Worm (Caenorhabditis elegans) whole organism, L4 larva: ENCODE results near the gene mec-18.

ENCODE experiments used
- F26F4.8 ChIP-seq: fragments of 200-800 bp; sonication (Bioruptor generic); conservative IDR thresholded peaks from 2 replicates; pipeline ENCODE4 v1.3.6; 2022; ENCODE audit warnings: missing genetic modification characterization, missing compliant biosample characterization
- T20F7.1 ChIP-seq: fragments of 200-800 bp; sonication (Bioruptor generic); optimal IDR thresholded peaks from 2 replicates; lab custom pipeline; 2018; ENCODE audit warnings: mild to moderate bottlenecking, missing genetic modification characterization, missing compliant biosample characterization
- T26A8.4 ChIP-seq: fragments of 200-800 bp; sonication (Bioruptor generic); IDR thresholded peaks from 2 replicates; pipeline ENCODE4 v1.3.6; 2022; ENCODE audit warnings: missing genetic modification characterization, missing compliant biosample characterization
- Y105C5A.15 ChIP-seq: fragments of 200-800 bp; sonication (Bioruptor generic); IDR thresholded peaks from 2 replicates; pipeline ENCODE4 v1.3.6; 2022; ENCODE audit warnings: missing genetic modification characterization, missing compliant biosample characterization
- aha-1 ChIP-seq: fragments of 150-350 bp; peaks from one replicate; lab custom pipeline; 2014; ENCODE audit warnings: missing biosample characterization, missing genetic modification characterization
- aly-2 ChIP-seq: sonication (generic microtip); optimal IDR thresholded peaks from 2 replicates; lab custom pipeline; 2018; ENCODE audit warnings: missing biosample characterization, missing genetic modification characterization
- arid-1 ChIP-seq: fragments of 200-800 bp; sonication (Bioruptor generic); conservative IDR thresholded peaks from 2 replicates; pipeline ENCODE4 v1.3.6; 2022; ENCODE audit warnings: missing genetic modification reagents, missing genetic modification characterization, missing compliant biosample characterization
- attf-4 ChIP-seq: sonication (generic microtip); optimal IDR thresholded peaks from 3 replicates; lab custom pipeline; 2017; ENCODE audit warnings: missing biosample characterization, missing genetic modification characterization
- ceh-44 ChIP-seq: fragments of 200-800 bp; sonication (Bioruptor generic); IDR thresholded peaks from 2 replicates; pipeline ENCODE4 v1.3.6; 2022; ENCODE audit warnings: missing genetic modification reagents, missing genetic modification characterization, missing compliant biosample characterization
- ceh-82 ChIP-seq: sonication (generic microtip); optimal IDR thresholded peaks from 2 replicates; lab custom pipeline; 2017; ENCODE audit warnings: missing biosample characterization, missing genetic modification characterization
- ces-1 ChIP-seq: fragments of 150-350 bp; sonication (generic microtip); optimal IDR thresholded peaks from 4 replicates; lab custom pipeline; 2014; ENCODE audit warnings: missing biosample characterization, missing genetic modification reagents, missing genetic modification characterization
- daf-12 ChIP-seq: fragments of 150-350 bp; optimal IDR thresholded peaks from 2 replicates; lab custom pipeline; 2014; ENCODE audit warnings: missing biosample characterization, missing genetic modification reagents, missing genetic modification characterization
- daf-16 ChIP-seq, 3 experiments: sonication (generic microtip); optimal IDR thresholded peaks; 2 replicates each; lab custom pipeline; 2016 to 2017; ENCODE audit warnings: missing genetic modification characterization in 3 of 3, missing genetic modification reagents in 3 of 3, mild to moderate bottlenecking in 2 of 3, missing compliant biosample characterization in 2 of 3, missing biosample characterization in 1 of 3, moderate library complexity in 1 of 3
- daf-8 ChIP-seq: fragments of 200-800 bp; sonication (Bioruptor generic); IDR thresholded peaks from 2 replicates; pipeline ENCODE4 v1.3.6; 2022; ENCODE audit warnings: missing genetic modification characterization, missing compliant biosample characterization
- dmd-6 ChIP-seq: fragments of 200-800 bp; sonication (Bioruptor generic); IDR thresholded peaks from 2 replicates; pipeline ENCODE4 v1.3.6; 2022; ENCODE audit warnings: missing genetic modification reagents, missing genetic modification characterization, missing compliant biosample characterization
- dmd-8 ChIP-seq: fragments of 200-800 bp; sonication (Bioruptor generic); IDR thresholded peaks from 2 replicates; pipeline ENCODE4 v1.3.6; 2022; ENCODE audit warnings: missing genetic modification characterization, missing compliant biosample characterization
- egl-27 ChIP-seq: sonication (generic microtip); optimal IDR thresholded peaks from 3 replicates; lab custom pipeline; 2017; ENCODE audit warnings: missing biosample characterization, missing genetic modification reagents, missing genetic modification characterization
- egl-43 ChIP-seq: fragments of 200-800 bp; sonication (Bioruptor generic); IDR thresholded peaks from 2 replicates; pipeline ENCODE4 v1.3.6; 2022; ENCODE audit warnings: missing genetic modification reagents, missing genetic modification characterization, missing compliant biosample characterization
- fkh-10 ChIP-seq: fragments of 150-350 bp; optimal IDR thresholded peaks from 2 replicates; lab custom pipeline; 2014; ENCODE audit warnings: missing biosample characterization, missing genetic modification reagents, missing genetic modification characterization
- hlh-11 ChIP-seq: fragments of 200-800 bp; sonication (Bioruptor generic); optimal IDR thresholded peaks from 2 replicates; lab custom pipeline; 2018; ENCODE audit warnings: mild to moderate bottlenecking, missing genetic modification characterization, missing compliant biosample characterization
- lim-7 ChIP-seq: fragments of 200-800 bp; sonication (Bioruptor generic); IDR thresholded peaks from 2 replicates; pipeline ENCODE4 v1.3.6; 2022; ENCODE audit warnings: missing genetic modification characterization, missing compliant biosample characterization
- lin-13 ChIP-seq: fragments of 150-350 bp; optimal IDR thresholded peaks from 2 replicates; lab custom pipeline; 2014; ENCODE audit warnings: missing biosample characterization, missing genetic modification reagents, missing genetic modification characterization
- lin-38 ChIP-seq: fragments of 200-800 bp; sonication (Bioruptor generic); IDR thresholded peaks from 2 replicates; pipeline ENCODE4 v1.3.6; 2022; ENCODE audit warnings: missing genetic modification reagents, missing genetic modification characterization, missing compliant biosample characterization
- lin-39 ChIP-seq: fragments of 150-350 bp; optimal IDR thresholded peaks from 2 replicates; lab custom pipeline; 2014; ENCODE audit warnings: missing biosample characterization, missing genetic modification reagents, missing genetic modification characterization
- mep-1 ChIP-seq: fragments of 150-350 bp; sonication (generic microtip); optimal IDR thresholded peaks from 3 replicates; lab custom pipeline; 2014; ENCODE audit warnings: missing biosample characterization, missing genetic modification characterization
- mxl-2 ChIP-seq: fragments of 200-800 bp; sonication (Bioruptor generic); conservative IDR thresholded peaks from 2 replicates; pipeline ENCODE4 v1.3.6; 2022; ENCODE audit warnings: missing genetic modification reagents, missing genetic modification characterization, missing compliant biosample characterization
- mxl-3 ChIP-seq: fragments of 200-800 bp; sonication (Bioruptor generic); optimal IDR thresholded peaks from 2 replicates; lab custom pipeline; 2018; ENCODE audit warnings: mild to moderate bottlenecking, missing genetic modification characterization, missing compliant biosample characterization
- nhr-111 ChIP-seq: fragments of 200-800 bp; sonication (Bioruptor generic); optimal IDR thresholded peaks from 2 replicates; lab custom pipeline; 2018; ENCODE audit warnings: mild to moderate bottlenecking, missing genetic modification characterization, missing compliant biosample characterization
- nhr-237 ChIP-seq: sonication (generic microtip); optimal IDR thresholded peaks from 2 replicates; lab custom pipeline; 2017; ENCODE audit warnings: missing biosample characterization, missing genetic modification characterization
- nhr-25 ChIP-seq: sonication (generic microtip); optimal IDR thresholded peaks from 2 replicates; lab custom pipeline; 2017; ENCODE audit warnings: missing genetic modification characterization, mild to moderate bottlenecking, missing compliant biosample characterization, antibody characterized with exemption, moderate library complexity, borderline replicate concordance; ENCODE audit not compliant: insufficient read depth
- nhr-28 ChIP-seq: fragments of 150-350 bp; optimal IDR thresholded peaks from 2 replicates; lab custom pipeline; 2014; ENCODE audit warnings: missing biosample characterization, missing genetic modification characterization
- nhr-6 ChIP-seq: fragments of 150-350 bp; optimal IDR thresholded peaks from 2 replicates; lab custom pipeline; 2014; ENCODE audit warnings: missing biosample characterization, missing genetic modification characterization
- nhr-76 ChIP-seq: fragments of 150-350 bp; optimal IDR thresholded peaks from 2 replicates; lab custom pipeline; 2014; ENCODE audit warnings: missing biosample characterization, missing genetic modification characterization
- php-3 ChIP-seq: fragments of 200-800 bp; sonication (Bioruptor generic); IDR thresholded peaks from 2 replicates; pipeline ENCODE4 v1.3.6; 2022; ENCODE audit warnings: missing genetic modification reagents, missing genetic modification characterization, missing compliant biosample characterization
- pqm-1 ChIP-seq: sonication (generic microtip); optimal IDR thresholded peaks from 2 replicates; lab custom pipeline; 2017; ENCODE audit warnings: missing biosample characterization, missing genetic modification characterization
- rbr-2 ChIP-seq: sonication (generic microtip); optimal IDR thresholded peaks from 2 replicates; lab custom pipeline; 2016; ENCODE audit warnings: missing genotype, missing genetic modification characterization, missing compliant biosample characterization
- snpc-4 ChIP-seq: fragments of 150-350 bp; optimal IDR thresholded peaks from 2 replicates; lab custom pipeline; 2014; ENCODE audit warnings: missing biosample characterization, missing genetic modification characterization
- unc-39 ChIP-seq: sonication (generic microtip); optimal IDR thresholded peaks from 2 replicates; lab custom pipeline; 2017; ENCODE audit warnings: missing biosample characterization, missing genetic modification characterization
- unc-62 ChIP-seq, 3 experiments: fragments of 150-350 bp in 1 of 3; sonication (generic microtip); optimal IDR thresholded peaks in 2 of 3; peaks in 1 of 3; 1 replicate in 1 of 3; 2 replicates in 2 of 3; lab custom pipeline; 2014 to 2017; ENCODE audit warnings: missing biosample characterization in 3 of 3, missing genetic modification characterization in 3 of 3, missing genetic modification reagents in 3 of 3, missing genotype in 1 of 3
- ztf-11 ChIP-seq: fragments of 150-350 bp; optimal IDR thresholded peaks from 2 replicates; lab custom pipeline; 2014; ENCODE audit warnings: missing biosample characterization, missing genetic modification characterization

The mec-18 gene

DNA sequence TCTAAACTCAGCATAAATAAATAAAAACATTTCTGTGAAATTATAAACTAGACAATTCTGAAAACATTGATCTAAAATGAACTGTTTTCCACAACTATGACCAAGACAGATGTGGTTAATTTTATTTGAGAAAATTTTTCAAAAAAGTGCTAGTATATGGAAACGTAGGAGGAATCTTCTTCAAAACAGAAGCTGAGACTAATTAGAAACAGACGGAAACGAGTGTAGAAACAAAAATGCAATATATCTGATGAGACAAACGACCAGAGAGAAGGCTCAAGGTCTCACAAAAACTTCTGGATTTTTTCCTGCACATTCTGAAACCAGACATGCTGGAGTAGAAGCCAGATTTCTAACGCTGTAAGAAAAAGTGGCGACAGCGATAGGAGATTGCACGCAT is 21.9 kb upstream of the mec-18 start:
- TF ChIP-seq ztf-11 (tag; lab: Kevin White, UChicago) (no peak), ceh-44 (GFP tag; lab: Robert Waterston, UW) (no peak), arid-1 (no peak), nhr-76 (tag; lab: Kevin White, UChicago) (no peak), mxl-2 (GFP tag; lab: Robert Waterston, UW) (no peak), unc-62 (GFP tag; optimal IDR thresholded peaks at IDR 0.05 in 1 of 2; lab: Kevin White, UChicago) (no peak), unc-62 (tag; optimal IDR thresholded peaks at IDR 0.05; lab: Kevin White, UChicago) (no peak), Y105C5A.15 (GFP tag; lab: Robert Waterston, UW) (no peak), daf-12 (no peak), T26A8.4 (no peak), F26F4.8 (GFP tag; lab: Robert Waterston, UW) (no peak), T20F7.1 (GFP tag; lab: Kevin White, UChicago) (no peak), php-3 (GFP tag; lab: Robert Waterston, UW) (no peak), daf-16 (GFP tag; optimal IDR thresholded peaks at IDR 0.05; lab: Kevin White, UChicago) (no peak), daf-16 (tag; optimal IDR thresholded peaks at IDR 0.05; lab: Kevin White, UChicago) (no peak), egl-43 (GFP tag; lab: Robert Waterston, UW) (no peak), unc-39 (tag; lab: Kevin White, UChicago) (no peak), attf-4 (tag; lab: Kevin White, UChicago) (no peak), dmd-8 (GFP tag; lab: Robert Waterston, UW) (no peak), nhr-25 (tag; lab: Kevin White, UChicago) (no peak), lim-7 (no peak), mxl-3 (GFP tag; lab: Kevin White, UChicago) (no peak)
- TF ChIP-seq, all 104 proteins: peak for 0

DNA sequence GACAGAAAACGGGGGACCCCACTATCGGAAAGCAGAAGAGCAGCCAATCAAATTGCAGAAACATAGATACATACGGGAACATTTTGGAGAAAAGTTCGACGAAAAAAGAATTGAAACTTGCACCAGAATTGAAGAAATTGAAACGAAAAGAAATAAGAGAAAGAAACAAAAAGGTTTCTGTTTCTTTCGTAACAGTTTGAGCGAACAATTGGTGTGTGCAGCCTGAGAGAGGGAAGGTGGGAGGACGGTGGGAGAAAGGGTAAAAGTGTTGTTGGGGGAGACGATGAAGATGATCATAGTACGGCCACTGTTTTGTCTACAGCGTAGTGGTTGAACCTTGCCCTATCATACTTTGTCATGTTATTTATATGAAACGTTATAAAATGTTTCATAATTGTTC is 20.9 kb upstream of the mec-18 start:
- TF ChIP-seq aly-2 (no peak), nhr-111 (GFP tag; lab: Kevin White, UChicago) (no peak), lin-13 (no peak), dmd-6 (peak; percentile 9; the same call in 1 of the 2 replicates), daf-16 (GFP tag; optimal IDR thresholded peaks at IDR 0.05; lab: Kevin White, UChicago) (no peak), daf-16 (tag; optimal IDR thresholded peaks at IDR 0.05; lab: Kevin White, UChicago) (peak; percentile 48), pqm-1 (tag; lab: Kevin White, UChicago) (no peak), daf-12 (no peak), rbr-2 (tag; lab: Kevin White, UChicago) (no peak), fkh-10 (GFP tag; lab: Kevin White, UChicago) (peak; percentile 27), hlh-11 (tag; lab: Kevin White, UChicago) (peak; percentile 41), ceh-82 (tag; lab: Kevin White, UChicago) (no peak), nhr-237 (tag; lab: Kevin White, UChicago) (no peak), mep-1 (tag; lab: Kevin White, UChicago) (peak; percentile 32), nhr-6 (tag; lab: Kevin White, UChicago) (no peak), nhr-28 (tag; lab: Kevin White, UChicago) (peak; percentile 28), lin-39 (tag; lab: Kevin White, UChicago) (no peak), egl-27 (tag; lab: Kevin White, UChicago) (no peak)

DNA sequence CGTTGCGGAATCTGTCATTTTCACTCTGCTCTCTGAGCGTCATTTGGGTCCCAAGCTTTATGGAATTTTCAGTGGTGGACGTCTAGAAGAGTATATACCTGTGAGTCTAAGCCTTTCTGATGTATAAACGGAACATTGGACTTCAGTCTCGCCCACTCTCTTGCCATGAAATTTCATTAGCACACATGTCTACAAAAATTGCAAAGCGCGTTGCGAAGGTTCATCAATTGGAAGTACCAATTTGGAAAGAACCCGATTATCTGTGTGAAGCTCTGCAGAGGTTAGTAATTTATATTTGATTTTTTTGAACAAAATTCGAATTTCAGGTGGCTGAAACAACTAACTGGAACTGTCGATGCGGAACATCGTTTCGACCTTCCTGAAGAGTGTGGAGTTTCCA is 15.8 kb upstream of the mec-18 start:
- no peak for TF ChIP-seq snpc-4 (tag; lab: Kevin White, UChicago)
- TF ChIP-seq aha-1 (tag; lab: Kevin White, UChicago), result peak; percentile 74
- TF ChIP-seq egl-43 (GFP tag; lab: Robert Waterston, UW), result no peak
- no peak for TF ChIP-seq ces-1
- no peak for TF ChIP-seq lin-38
- no peak for TF ChIP-seq daf-8 (GFP tag; lab: Robert Waterston, UW)
- TF ChIP-seq unc-62 (GFP tag; optimal IDR thresholded peaks at IDR 0.05 in 1 of 2; lab: Kevin White, UChicago), result peak in 1 of 2 experiments; percentile 57
- TF ChIP-seq unc-62 (tag; optimal IDR thresholded peaks at IDR 0.05; lab: Kevin White, UChicago), result no peak
